Worm (Caenorhabditis elegans) whole organism, early embryonic: Measurements from ENCODE around the gene Y59E9AL.8.
A peak's percentile ranks its signal among the peaks of the same experiment; 100 is the strongest.

ENCODE experiments used
- B0310.2 ChIP-seq: sonication (generic microtip); optimal IDR thresholded peaks from 2 replicates; lab custom pipeline; 2016; ENCODE audit warnings: mild to moderate bottlenecking, missing genetic modification characterization, missing compliant biosample characterization
- F13C5.2 ChIP-seq: sonication (generic microtip); optimal IDR thresholded peaks from 2 replicates; lab custom pipeline; 2017; ENCODE audit warnings: mild to moderate bottlenecking, missing genetic modification characterization, inconsistent platforms, missing compliant biosample characterization
- aly-1 ChIP-seq: sonication (generic microtip); optimal IDR thresholded peaks from 2 replicates; lab custom pipeline; 2016; ENCODE audit warnings: missing genetic modification characterization, missing compliant biosample characterization
- ama-1 ChIP-seq: fragments of 150-350 bp; optimal IDR thresholded peaks from 2 replicates; lab custom pipeline; 2014
- ceh-13 ChIP-seq: fragments of 200-800 bp; sonication (Bioruptor generic); optimal IDR thresholded peaks from 2 replicates; lab custom pipeline; 2018; ENCODE audit warnings: mild to moderate bottlenecking, missing genetic modification characterization, missing compliant biosample characterization
- ceh-36 ChIP-seq: sonication (generic microtip); optimal IDR thresholded peaks from 2 replicates; lab custom pipeline; 2016; ENCODE audit warnings: missing genetic modification characterization, inconsistent platforms, missing compliant biosample characterization
- ets-7 ChIP-seq: sonication (generic microtip); optimal IDR thresholded peaks from 2 replicates; lab custom pipeline; 2016; ENCODE audit warnings: missing genotype, missing genetic modification characterization, missing compliant biosample characterization
- flt-1 ChIP-seq: fragments of 200-800 bp; sonication (Bioruptor generic); IDR thresholded peaks from 2 replicates; pipeline ENCODE4 v1.3.6; 2022; ENCODE audit warnings: missing genetic modification characterization, missing compliant biosample characterization
- hmbx-1 ChIP-seq: sonication (generic microtip); optimal IDR thresholded peaks from 2 replicates; lab custom pipeline; 2016; ENCODE audit warnings: mild to moderate bottlenecking, missing genetic modification characterization, missing compliant biosample characterization
- hmg-4 ChIP-seq: fragments of 200-800 bp; sonication (Bioruptor generic); optimal IDR thresholded peaks from 2 replicates; lab custom pipeline; 2018; ENCODE audit warnings: mild to moderate bottlenecking, missing genetic modification characterization, missing compliant biosample characterization
- hnd-1 ChIP-seq: sonication (generic microtip); optimal IDR thresholded peaks from 2 replicates; lab custom pipeline; 2016; ENCODE audit warnings: missing genetic modification characterization, missing compliant biosample characterization
- pes-1 ChIP-seq: fragments of 200-800 bp; sonication (Bioruptor generic); IDR thresholded peaks from 2 replicates; pipeline ENCODE4 v1.3.6; 2022; ENCODE audit warnings: missing genetic modification reagents, missing genetic modification characterization, missing compliant biosample characterization
- scrt-1 ChIP-seq: fragments of 200-800 bp; sonication (Bioruptor generic); IDR thresholded peaks from 2 replicates; pipeline ENCODE4 v1.3.6; 2022; ENCODE audit warnings: missing genetic modification characterization, missing compliant biosample characterization
- sea-1 ChIP-seq: fragments of 200-800 bp; sonication (Bioruptor generic); conservative IDR thresholded peaks from 2 replicates; pipeline ENCODE4 v1.3.6; 2022; ENCODE audit warnings: missing genetic modification characterization, missing compliant biosample characterization
- tbx-11 ChIP-seq: fragments of 200-800 bp; sonication (Bioruptor generic); IDR thresholded peaks from 2 replicates; pipeline ENCODE4 v1.3.6; 2022; ENCODE audit warnings: missing genetic modification characterization, missing compliant biosample characterization
- tbx-37 ChIP-seq: fragments of 200-800 bp; sonication (Bioruptor generic); conservative IDR thresholded peaks from 2 replicates; pipeline ENCODE4 v1.3.6; 2022; ENCODE audit warnings: missing genetic modification reagents, missing genetic modification characterization, missing compliant biosample characterization
- tra-4 ChIP-seq: sonication (generic microtip); optimal IDR thresholded peaks from 2 replicates; lab custom pipeline; 2017; ENCODE audit warnings: missing genetic modification characterization, missing compliant biosample characterization

The Y59E9AL.8 gene

DNA sequence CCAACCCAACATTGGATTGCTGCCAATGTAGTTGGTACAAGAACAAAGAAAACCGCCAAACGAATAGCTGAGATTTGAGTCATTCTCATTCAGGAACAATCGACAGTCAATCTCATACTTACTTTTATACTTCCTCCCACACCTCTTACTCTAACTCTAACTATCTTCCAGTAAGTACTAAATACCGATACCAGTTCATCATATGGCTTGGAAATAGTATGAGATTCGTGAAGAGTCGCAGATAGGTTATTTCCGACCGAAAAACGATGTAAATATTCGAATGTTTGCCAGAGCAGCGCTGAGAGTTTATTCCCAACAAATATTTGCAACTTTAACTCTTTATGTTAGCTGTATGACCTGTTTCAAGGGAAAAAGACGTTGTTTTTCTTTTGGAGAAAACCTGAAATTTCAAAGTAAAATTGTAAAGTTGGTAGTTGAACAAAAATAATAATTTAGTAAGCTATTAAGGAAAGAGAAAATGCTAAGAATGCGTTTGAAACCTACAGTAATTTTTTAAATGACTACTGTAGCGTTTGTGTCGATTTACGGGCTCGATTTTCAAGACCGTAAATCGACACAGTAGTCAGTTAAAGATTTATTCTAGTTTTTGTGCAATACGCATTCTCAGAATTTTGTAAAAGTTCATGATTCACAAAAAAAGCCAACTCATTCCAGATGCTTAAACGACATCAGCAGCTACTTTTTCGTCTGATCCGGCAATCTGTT lies 37.5 kb downstream of the Y59E9AL.8 start, which contains the start of the genes W03F8.6 and mtrf-1L:
W03F8.6 (minus strand) TSS at position 101 of the 726 bp plus-strand sequence.
mtrf-1L (plus strand) TSS at position 676 of the 726 bp plus-strand sequence.
- TF ChIP-seq ets-7 (tag; lab: Kevin White, UChicago) (no peak), hmbx-1 (no peak), sea-1 (GFP tag; lab: Robert Waterston, UW) (no peak), hmg-4 (no peak), tbx-37 (no peak)

DNA sequence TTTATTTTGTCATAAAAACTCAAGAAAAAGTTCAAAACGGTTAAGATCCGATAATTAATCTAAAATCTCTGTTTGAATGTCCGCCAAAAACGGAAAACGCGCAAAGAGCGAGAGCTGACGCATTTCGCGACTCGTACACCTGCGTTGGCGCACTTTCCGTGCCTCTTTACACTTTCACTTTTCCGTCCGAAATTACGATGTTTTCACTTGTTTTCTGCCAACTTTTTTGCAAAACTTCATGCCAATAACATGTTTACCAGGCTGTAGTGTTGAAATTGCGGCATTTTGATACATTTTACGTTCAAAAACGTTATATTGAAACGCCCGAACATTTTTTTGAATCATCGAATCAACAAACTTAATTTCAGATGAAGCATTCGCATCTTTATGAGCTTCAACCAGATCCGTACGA lies 40.4 kb downstream of the Y59E9AL.8 start, which contains the start of gene W03F8.4:
W03F8.4 (plus strand) TSS at position 369 of the 412 bp plus-strand sequence.
- TF ChIP-seq scrt-1 (GFP tag; lab: Robert Waterston, UW) (0 out of 2 replicates have a peak, but pooled peaks have one; percentile 30), ceh-13 (no peak), ets-7 (tag; lab: Kevin White, UChicago) (no peak), F13C5.2 (tag; lab: Kevin White, UChicago) (peak; percentile 73), ceh-36 (tag; lab: Kevin White, UChicago) (peak; percentile 54), tbx-37 (no peak; the same call in 1 of the 2 replicates), hnd-1 (tag; lab: Kevin White, UChicago) (no peak), sea-1 (GFP tag; lab: Robert Waterston, UW) (peak; percentile 67; the same call in 1 of the 2 replicates), aly-1 (tag; lab: Kevin White, UChicago) (no peak), pes-1 (GFP tag; lab: Robert Waterston, UW) (peak; percentile 70), ama-1 (lab: Kevin White, UChicago) (peak; percentile 92), hmg-4 (peak; percentile 49), B0310.2 (tag; lab: Kevin White, UChicago) (peak; percentile 53), flt-1 (peak; percentile 62; the same call in 1 of the 2 replicates), hmbx-1 (peak; percentile 50), tbx-11 (GFP tag; lab: Robert Waterston, UW) (peak; percentile 63; the same call in 1 of the 2 replicates), tra-4 (peak; percentile 4)
